Worm (Caenorhabditis elegans): ENCODE results near the gene E02H9.1.

DNA sequence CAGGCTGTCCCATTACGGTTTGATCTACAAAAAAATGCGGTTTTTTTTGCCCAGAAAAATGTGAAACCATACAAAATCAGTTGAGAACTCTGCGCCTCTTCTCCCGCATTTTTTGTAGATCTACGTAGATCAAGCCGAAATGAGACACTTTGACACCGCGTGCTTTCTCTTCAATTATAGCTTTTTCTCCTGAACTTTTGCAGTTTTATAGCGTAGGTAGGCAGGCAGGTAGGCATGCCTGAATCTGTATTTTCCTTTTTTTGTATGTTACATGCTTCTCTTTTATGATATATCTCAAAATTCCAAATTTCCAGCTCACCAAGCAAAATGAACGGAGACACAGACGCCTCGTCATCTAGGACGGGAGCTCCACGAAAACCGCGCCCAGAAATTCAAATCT, 5.3 kb downstream of the E02H9.1 start, which contains the start of gene smg-6:
- TF ChIP-seq F10B5.3 (tag; optimal IDR thresholded peaks at IDR 0.05) = no peak
- no peak for TF ChIP-seq snpc-4 (tag; optimal IDR thresholded peaks at IDR 0.05)
- no peak for TF ChIP-seq F26F4.8 (GFP tag; conservative IDR thresholded peaks at IDR 0.05)
- no peak for TF ChIP-seq dmd-6 (GFP tag; IDR thresholded peaks at IDR 0.05)
- no peak for TF ChIP-seq nhr-48 (tag; optimal IDR thresholded peaks at IDR 0.05)
- TF ChIP-seq nhr-77 (tag; optimal IDR thresholded peaks at IDR 0.05) = no peak
- no peak for TF ChIP-seq aly-2 (tag; optimal IDR thresholded peaks at IDR 0.05)
- no peak for TF ChIP-seq unc-130 (GFP tag; optimal IDR thresholded peaks at IDR 0.05)
- no peak for TF ChIP-seq ces-1 (GFP tag; optimal IDR thresholded peaks at IDR 0.05)
- TF ChIP-seq ceh-82 (tag; optimal IDR thresholded peaks at IDR 0.05) = no peak
- no peak for TF ChIP-seq php-3 (GFP tag; IDR thresholded peaks at IDR 0.05)
- no peak for TF ChIP-seq nhr-28 (tag; optimal IDR thresholded peaks at IDR 0.05)
- TF ChIP-seq ama-1 (optimal IDR thresholded peaks at IDR 0.05) = no peak
